Fruit fly (Drosophila melanogaster) Kc167 (cell line): ENCODE results near the gene Cftr.
A peak's percentile ranks its signal among the peaks of the same experiment; 100 is the strongest.

Experiments used
- Myc ChIP-seq: fragments of >200 bp; optimal IDR thresholded peaks from 2 replicates; lab custom pipeline; 2017; ENCODE audit warnings: missing external identifiers
- Sin3A ChIP-seq: fragments of >200 bp; optimal IDR thresholded peaks from 2 replicates; lab custom pipeline; 2018; ENCODE audit warnings: missing external identifiers
- h ChIP-seq: fragments of >200 bp; optimal IDR thresholded peaks from 3 replicates; lab custom pipeline; 2018; ENCODE audit warnings: missing external identifiers
- insv ChIP-seq: fragments of >200 bp; optimal IDR thresholded peaks from 3 replicates; lab custom pipeline; 2018; ENCODE audit warnings: missing external identifiers
- psq ChIP-seq: fragments of >200 bp; optimal IDR thresholded peaks from 2 replicates; lab custom pipeline; 2017; ENCODE audit warnings: missing external identifiers
- ttk ChIP-seq: sonication (Bioruptor generic); optimal IDR thresholded peaks from 2 replicates; lab custom pipeline; 2017; ENCODE audit warnings: missing external identifiers

Gene Cftr

DNA sequence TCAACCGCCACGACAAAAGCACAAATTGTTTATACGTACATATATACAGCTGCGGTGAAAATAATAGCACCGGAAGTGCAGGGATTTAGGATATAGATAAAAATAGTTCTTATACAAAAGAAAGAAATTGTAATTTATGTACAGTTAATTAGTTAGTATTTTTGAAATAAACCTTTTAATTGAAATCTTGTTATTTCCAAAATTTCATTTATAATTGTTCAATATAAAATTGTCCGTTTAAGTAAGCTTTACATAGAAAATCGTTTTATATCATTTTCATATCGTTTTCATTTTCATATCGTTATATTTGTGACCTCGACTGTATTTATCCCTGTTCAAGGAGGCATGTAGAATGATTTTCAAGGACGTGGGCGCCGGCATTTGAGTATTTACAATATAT is 30.4 kb upstream of the Cftr start:
- TF ChIP-seq Myc (no peak), h (lab: Kevin White, UChicago) (no peak), Sin3A (lab: Kevin White, UChicago) (no peak), insv (no peak), ttk (lab: Kevin White, UChicago) (no peak)

DNA sequence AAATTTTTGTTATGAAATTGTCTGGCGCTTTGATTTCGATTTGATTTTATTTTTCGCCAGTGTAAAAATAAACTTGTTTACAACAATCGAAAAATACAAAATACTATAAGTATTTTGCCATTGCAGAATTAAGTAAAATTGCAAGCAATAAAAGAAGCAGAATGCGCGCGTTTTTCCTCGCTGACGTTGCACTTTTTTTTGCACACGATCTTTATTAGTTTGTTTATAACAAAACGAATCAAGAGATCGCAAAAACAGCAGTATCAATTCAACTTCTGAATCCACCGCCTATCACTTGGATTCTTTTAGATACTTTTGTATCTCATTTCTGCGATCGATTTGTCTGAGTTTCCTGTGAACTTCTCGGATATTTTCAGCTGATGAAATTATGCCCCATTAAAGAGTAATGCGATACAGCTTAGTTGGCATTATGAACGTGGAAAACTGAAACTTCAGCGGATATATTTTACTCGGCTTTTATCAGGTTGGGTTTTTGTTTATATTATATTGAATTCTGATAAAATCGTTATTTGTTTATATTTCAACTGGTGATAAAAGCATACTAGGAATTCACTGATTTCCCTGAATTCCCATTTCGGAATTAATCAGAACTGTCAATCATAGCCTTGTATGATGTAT is 29.5 kb upstream of the Cftr start:
- TF ChIP-seq ttk (lab: Kevin White, UChicago) (no peak), Myc (no peak), psq (lab: Kevin White, UChicago) (no peak), Sin3A (lab: Kevin White, UChicago) (no peak), h (lab: Kevin White, UChicago) (no peak), insv (no peak)

DNA sequence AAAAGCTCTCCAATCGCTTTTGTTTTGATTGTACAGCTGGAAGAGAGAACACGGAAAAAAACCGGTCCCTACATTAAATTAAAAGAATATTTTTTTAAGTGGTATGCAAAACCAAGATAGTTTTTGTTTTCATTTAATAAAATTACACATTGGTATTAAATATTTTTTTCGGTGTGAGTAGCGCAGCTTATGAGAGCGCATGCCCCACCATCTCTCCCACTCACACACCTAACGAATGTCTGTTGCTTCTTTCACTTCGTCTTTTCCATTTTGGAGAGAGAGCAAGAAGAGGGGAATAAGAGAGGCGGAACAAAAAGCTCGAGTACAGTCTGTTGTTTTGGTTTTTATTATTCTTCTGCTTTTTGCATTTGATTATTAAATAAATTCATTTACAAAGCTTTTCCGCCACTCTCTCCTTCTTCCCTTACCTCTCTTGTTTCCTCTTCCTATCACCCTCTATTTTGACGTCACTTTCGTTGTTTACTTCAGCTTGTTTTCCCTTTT is 28.9 kb upstream of the Cftr start:
- TF ChIP-seq psq (lab: Kevin White, UChicago) (peak; percentile 43), h (lab: Kevin White, UChicago) (no peak)

DNA sequence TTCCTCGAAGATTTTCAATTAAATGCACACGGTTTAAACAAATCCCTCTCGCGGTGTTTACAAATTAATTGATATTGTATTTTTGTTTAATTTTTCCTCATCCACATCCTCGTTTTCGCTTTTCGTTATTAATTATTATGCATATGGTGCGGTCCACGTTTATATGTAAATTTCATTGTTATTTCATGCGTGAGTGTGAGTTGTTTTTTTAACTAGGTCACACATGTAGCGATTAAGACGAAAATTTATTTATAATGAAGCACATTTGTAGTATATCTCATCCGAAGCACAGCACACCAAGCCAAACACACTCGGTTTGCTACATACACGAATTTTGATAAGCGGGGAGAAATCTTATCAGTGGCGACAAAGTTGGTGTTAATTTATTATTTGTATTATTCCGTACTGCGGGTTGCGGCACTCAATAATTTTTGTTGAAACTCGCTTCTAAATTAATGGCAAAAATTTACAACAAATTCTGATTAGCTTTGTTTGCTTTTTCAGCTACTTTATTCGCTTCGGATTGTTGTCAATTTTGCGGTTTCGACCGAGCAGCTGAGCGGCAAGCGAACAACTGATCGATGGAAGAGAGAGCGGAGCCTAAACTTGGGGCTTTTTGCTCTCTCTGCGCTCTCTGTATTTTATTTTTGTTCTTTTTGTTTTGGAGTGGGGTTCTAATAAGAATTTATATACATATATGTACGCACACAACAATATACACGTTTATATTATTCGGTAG is 27.8 kb upstream of the Cftr start:
- TF ChIP-seq psq (lab: Kevin White, UChicago) (no peak), ttk (lab: Kevin White, UChicago) (no peak), Sin3A (lab: Kevin White, UChicago) (no peak), insv (no peak), Myc (no peak)

DNA sequence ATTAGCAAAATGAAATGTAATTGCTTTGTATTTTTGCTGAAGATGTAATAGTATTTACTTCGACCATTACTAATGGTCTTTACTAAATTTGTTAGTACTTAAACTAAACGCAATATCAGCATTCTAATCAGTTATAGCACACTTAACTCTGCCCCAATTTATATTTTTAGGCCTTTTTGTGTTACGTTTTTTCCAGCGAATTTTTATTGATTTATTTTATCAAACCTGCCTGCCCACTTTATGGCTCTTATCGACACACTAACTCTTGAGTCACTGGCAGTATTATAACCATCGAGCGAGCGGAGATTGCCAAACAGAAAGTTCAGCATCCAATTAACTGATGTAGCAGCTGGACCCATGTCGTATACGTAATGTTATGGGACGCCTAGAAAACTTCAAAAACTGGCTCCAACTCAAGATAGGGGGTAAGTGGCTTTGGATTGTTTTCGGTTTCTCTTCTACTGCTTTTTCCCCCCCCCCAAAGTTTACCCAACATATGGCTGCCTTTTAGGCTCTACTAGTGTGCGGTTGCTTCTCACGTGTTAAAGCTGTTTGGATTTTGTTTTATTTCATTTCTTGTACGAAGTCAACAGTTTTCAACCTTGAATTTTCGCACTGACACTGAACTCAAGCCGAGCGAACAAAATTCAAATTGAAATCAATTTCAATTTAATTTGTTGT is 26.1 kb upstream of the Cftr start:
- no peak for TF ChIP-seq psq (lab: Kevin White, UChicago)
- no peak for TF ChIP-seq insv
- no peak for TF ChIP-seq h (lab: Kevin White, UChicago)
- TF ChIP-seq ttk (lab: Kevin White, UChicago), result no peak
- no peak for TF ChIP-seq Sin3A (lab: Kevin White, UChicago)
- no peak for TF ChIP-seq Myc

DNA sequence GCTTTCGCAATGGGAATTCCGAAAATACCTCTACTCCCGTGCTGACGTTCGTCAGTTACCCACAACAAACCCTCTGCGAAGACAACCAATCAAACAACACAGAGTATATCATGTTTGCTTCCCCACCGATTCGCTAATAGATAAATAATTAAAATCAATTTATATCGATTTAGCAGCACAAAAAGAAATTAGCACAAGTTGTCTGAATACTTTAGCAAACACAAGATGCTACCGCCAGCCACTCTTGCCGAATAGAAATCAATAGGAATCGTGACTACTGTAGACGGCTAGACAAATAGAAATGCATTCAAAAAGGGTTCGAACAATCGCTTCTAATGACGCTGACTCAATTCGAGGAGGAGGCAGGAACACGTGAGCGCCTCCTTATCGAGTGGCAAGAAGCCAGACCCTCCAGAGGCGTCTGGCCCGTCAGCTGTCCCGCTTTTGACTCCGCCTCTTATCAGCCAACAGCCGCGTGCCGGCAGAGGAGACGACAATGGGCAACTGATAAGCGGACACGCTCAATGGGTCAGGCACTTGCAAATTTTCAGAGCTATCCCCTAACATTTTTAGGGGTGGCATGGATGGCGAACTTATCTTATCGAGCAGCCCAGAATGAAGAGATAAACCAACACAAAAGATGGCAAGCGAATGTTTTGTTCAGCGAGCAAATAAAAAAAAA is 24.7 kb upstream of the Cftr start:
- TF ChIP-seq ttk (lab: Kevin White, UChicago) (no peak), psq (lab: Kevin White, UChicago) (no peak), insv (no peak), Myc (no peak), h (lab: Kevin White, UChicago) (no peak), Sin3A (lab: Kevin White, UChicago) (no peak)

DNA sequence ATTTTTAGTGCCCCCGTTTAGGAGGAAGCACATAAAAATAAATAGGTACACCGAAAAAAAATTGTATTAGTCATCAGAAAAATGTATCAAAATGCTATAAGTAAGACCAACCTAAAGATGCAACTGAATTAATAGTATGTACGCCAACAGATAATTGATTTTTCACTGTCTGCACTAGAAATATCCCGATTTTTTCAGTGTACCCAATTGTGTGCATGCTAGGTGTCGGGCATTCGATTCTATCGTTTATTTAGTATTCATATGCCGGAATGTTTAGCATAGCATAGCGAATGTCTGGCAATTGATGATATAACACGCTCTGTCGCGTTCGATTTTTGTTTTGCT is 23.7 kb upstream of the Cftr start:
- TF ChIP-seq h (lab: Kevin White, UChicago) (no peak), psq (lab: Kevin White, UChicago) (no peak), Sin3A (lab: Kevin White, UChicago) (no peak), Myc (no peak), insv (no peak), ttk (lab: Kevin White, UChicago) (no peak)

DNA sequence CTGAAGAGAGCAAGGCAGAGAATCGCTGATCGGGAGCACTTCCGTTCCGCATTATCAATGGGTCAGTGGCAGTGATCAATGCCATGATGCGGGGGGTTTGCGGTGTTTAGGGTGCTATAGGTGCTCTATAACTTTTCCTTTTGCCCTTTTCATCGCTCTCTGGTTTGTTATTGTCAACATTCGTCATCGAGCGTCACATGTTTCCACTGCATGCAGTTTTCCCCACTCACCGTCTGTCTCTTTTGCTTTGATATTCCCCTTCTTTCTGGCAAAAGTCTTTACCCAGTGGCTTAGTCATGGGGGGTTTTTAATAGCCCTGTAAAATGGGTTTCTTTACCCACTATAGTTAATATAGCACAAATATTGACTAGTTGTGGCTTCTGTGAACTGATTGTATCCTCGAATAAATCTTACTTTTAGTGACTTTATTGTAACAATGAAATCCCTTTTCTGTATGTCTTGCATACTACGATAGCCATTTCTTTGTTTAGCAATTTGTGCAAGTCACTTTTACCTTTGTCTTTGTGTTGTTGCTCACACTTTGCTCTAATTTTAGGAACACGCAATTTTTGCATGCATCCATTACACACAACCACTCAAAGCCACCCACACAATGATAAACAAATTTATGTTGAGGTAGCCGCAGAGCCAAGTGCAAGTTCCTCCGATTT is 23.2 kb upstream of the Cftr start:
- no peak for TF ChIP-seq insv
- no peak for TF ChIP-seq ttk (lab: Kevin White, UChicago)
- no peak for TF ChIP-seq Myc
- no peak for TF ChIP-seq h (lab: Kevin White, UChicago)
- no peak for TF ChIP-seq Sin3A (lab: Kevin White, UChicago)
- TF ChIP-seq psq (lab: Kevin White, UChicago), result no peak

DNA sequence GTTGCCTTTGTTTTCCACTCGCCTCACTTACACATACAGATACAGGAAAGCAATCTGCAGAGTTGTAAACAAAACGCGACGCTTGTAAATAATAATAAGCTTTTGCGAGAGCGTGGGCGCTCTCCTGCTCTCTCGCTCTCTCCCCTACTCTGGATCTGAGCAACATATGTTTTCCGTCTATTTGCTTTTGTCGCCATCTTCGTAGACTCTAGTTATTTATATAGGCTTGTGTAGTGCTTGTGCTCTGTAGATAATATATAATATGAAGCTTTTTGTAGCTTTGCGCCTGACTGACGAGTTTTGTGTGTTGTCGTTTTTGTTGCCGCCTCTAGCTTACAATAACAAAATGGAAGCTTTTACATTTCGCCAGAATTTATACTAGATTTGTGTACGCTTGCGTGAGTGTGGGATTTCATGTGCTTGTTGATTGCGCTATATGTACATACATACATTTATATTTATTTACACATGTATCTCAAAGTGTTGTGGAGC is 22.1 kb upstream of the Cftr start:
- no peak for TF ChIP-seq insv
- no peak for TF ChIP-seq Myc
- peak; percentile 84 for TF ChIP-seq psq (lab: Kevin White, UChicago)
- no peak for TF ChIP-seq h (lab: Kevin White, UChicago)

DNA sequence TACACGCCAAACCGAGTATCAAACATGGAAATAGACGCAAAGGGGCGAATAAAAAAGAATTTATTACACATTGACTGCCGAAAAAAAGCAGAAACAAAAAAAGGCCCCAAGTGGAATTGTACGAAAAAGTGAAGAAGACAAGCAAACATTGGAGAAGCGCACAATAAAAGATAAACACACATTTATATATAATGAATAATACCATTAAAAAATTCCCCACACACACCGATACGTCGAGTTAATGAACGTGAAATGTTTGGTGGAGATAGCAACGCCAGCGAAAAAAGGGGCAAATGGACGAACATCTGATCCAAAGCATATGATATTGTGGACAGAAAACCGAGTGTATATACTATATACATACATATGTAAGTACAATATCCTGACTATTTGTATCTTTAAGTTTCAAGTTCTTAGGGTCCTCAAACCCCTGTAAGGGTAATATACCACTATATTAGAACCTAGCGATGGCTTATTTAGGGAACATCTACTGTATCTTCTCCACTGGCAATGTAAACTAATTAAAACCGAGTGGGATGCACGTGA is 21.2 kb upstream of the Cftr start:
- no peak for TF ChIP-seq ttk (lab: Kevin White, UChicago)
- TF ChIP-seq psq (lab: Kevin White, UChicago), result peak; percentile 11

DNA sequence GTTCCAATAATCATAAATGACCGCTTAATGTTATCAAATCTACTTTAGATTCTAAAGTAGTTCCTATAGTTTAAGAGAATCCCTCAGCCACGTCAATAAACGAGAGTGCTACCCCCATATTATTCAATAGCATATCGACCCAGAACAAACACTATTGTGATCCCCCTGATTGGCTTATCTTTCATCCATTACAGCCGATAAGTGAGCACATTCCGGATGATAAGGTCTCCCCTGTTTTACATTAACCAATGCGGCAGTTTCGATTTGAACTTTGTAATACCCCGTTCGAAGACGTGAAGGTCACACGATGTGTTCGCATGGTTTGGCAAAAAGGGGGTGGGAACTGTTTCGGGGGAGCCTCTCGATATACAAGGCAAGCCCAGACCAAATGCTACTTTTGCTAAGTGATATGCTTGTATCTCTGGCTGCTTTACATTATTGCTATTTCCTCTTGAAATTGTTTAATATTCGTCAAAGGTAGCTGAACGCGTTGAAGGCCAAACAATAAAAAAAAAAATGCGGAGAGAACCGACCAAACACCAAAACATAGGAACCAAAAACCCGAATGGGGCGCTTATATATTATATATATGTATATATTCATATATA is 20.6 kb upstream of the Cftr start:
- no peak for TF ChIP-seq psq (lab: Kevin White, UChicago)
- no peak for TF ChIP-seq insv
- no peak for TF ChIP-seq Sin3A (lab: Kevin White, UChicago)
- TF ChIP-seq h (lab: Kevin White, UChicago), result no peak
- no peak for TF ChIP-seq ttk (lab: Kevin White, UChicago)
- TF ChIP-seq Myc, result no peak
